Worm (Caenorhabditis elegans): ENCODE measurements around the gene AH6.17.

ce11 chrII:9498589-9498988 lies 24.4 kb upstream of the AH6.17 start:
- TF ChIP-seq hrde-1 (tag; optimal IDR thresholded peaks at IDR 0.05; ENCODE audit: borderline replicate concordance) (no peak), snpc-4 (GFP tag; optimal IDR thresholded peaks at IDR 0.05) (no peak), snpc-4 (tag; optimal IDR thresholded peaks at IDR 0.05) (no peak), F55B11.4 (tag; optimal IDR thresholded peaks at IDR 0.05; ENCODE audit: borderline replicate concordance, insufficient read depth) (no peak), K12H6.12 (tag; optimal IDR thresholded peaks at IDR 0.05) (no peak), unc-62 (GFP tag; optimal IDR thresholded peaks at IDR 0.05) (no peak), nfya-1 (tag; optimal IDR thresholded peaks at IDR 0.05; ENCODE audit: borderline replicate concordance, insufficient read depth) (no peak)

All from whole organism, young adult.